Worm (Caenorhabditis elegans): ENCODE results near the gene R07A4.4.

Gene R07A4.4

DNA sequence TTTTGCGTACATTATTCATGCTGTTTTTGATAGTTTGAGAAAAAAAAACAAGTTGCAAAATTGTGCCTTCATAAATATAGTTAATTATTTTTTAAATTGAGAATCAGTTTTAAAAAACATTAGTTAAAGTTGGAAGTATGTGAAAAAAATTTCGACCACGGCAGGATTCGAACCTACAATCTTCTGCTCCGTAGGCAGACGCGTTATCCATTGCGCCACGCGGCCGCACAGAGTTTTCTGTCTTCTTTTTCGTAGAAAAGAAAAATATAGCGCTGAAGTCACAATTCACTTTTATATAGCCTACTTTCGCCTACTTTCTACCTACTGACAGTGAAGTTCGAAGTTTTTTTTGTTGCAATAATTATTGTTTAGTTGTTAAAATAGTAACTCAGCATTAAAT, 25.7 kb downstream of the R07A4.4 start (continued):
- TF ChIP-seq lim-7 (GFP tag; IDR thresholded peaks at IDR 0.05) (no peak), daf-8 (GFP tag; IDR thresholded peaks at IDR 0.05) (no peak), nhr-6 (tag; optimal IDR thresholded peaks at IDR 0.05) (no peak), F10B5.3 (tag; optimal IDR thresholded peaks at IDR 0.05) (no peak), spr-1 (tag; optimal IDR thresholded peaks at IDR 0.05) (no peak), ama-1 (optimal IDR thresholded peaks at IDR 0.05) (no peak), sdz-12 (GFP tag; optimal IDR thresholded peaks at IDR 0.05) (no peak), mdt-29 (GFP tag; IDR thresholded peaks at IDR 0.05) (no peak), lin-39 (tag; optimal IDR thresholded peaks at IDR 0.05) (no peak), jun-1 (tag; optimal IDR thresholded peaks at IDR 0.05) (no peak), dmd-8 (GFP tag; IDR thresholded peaks at IDR 0.05) (peak; percentile 77; the same call in 1 of the 2 replicates), lir-3 (tag; optimal IDR thresholded peaks at IDR 0.05) (peak; percentile 3), lin-38 (GFP tag; IDR thresholded peaks at IDR 0.05) (no peak), snpc-1.2 (GFP tag; IDR thresholded peaks at IDR 0.05) (no peak), ceh-32 (tag; optimal IDR thresholded peaks at IDR 0.05; ENCODE audit: poor library complexity) (no peak), nhr-77 (tag; optimal IDR thresholded peaks at IDR 0.05) (no peak), ctbp-1 (GFP tag; IDR thresholded peaks at IDR 0.05) (0 out of 2 replicates have a peak, but pooled peaks have one; percentile 34), unc-62 (GFP tag; optimal IDR thresholded peaks at IDR 0.05 in 1 of 2) (no peak), unc-62 (tag; optimal IDR thresholded peaks at IDR 0.05) (no peak), madf-9 (GFP tag; conservative IDR thresholded peaks at IDR 0.05) (peak; percentile 54; the same call in 1 of the 2 replicates), madf-5 (GFP tag; IDR thresholded peaks at IDR 0.05) (peak; percentile 29 to 53; a peak in 1 of 4 replicates), skn-1 (tag; optimal IDR thresholded peaks at IDR 0.05) (no peak), aha-1 (tag) (no peak), pqm-1 (tag; optimal IDR thresholded peaks at IDR 0.05) (no peak), lin-1 (GFP tag; IDR thresholded peaks at IDR 0.05) (no peak), php-3 (GFP tag; IDR thresholded peaks at IDR 0.05) (0 out of 2 replicates have a peak, but pooled peaks have one; percentile 13), T26A8.4 (GFP tag; IDR thresholded peaks at IDR 0.05) (no peak), aly-2 (tag; optimal IDR thresholded peaks at IDR 0.05) (no peak), T20F7.1 (GFP tag; optimal IDR thresholded peaks at IDR 0.05) (peak; percentile 28), attf-4 (tag; optimal IDR thresholded peaks at IDR 0.05) (no peak), hlh-30 (tag; optimal IDR thresholded peaks at IDR 0.05; ENCODE audit: insufficient read depth) (no peak), lin-29 (GFP tag; IDR thresholded peaks at IDR 0.05) (no peak), mep-1 (tag; optimal IDR thresholded peaks at IDR 0.05) (no peak), vab-7 (GFP tag; IDR thresholded peaks at IDR 0.05) (no peak), set-16 (GFP tag; IDR thresholded peaks at IDR 0.05) (no peak), F37D6.2 (tag; optimal IDR thresholded peaks at IDR 0.05) (no peak), gei-8 (GFP tag; optimal IDR thresholded peaks at IDR 0.05) (no peak), Y105C5A.15 (GFP tag; IDR thresholded peaks at IDR 0.05) (0 out of 2 replicates have a peak, but pooled peaks have one; percentile 69), mdl-1 (tag; optimal IDR thresholded peaks at IDR 0.05) (no peak), zip-2 (tag; optimal IDR thresholded peaks at IDR 0.05) (no peak), R02D3.7 (tag; optimal IDR thresholded peaks at IDR 0.05) (no peak), snpc-4 (tag; optimal IDR thresholded peaks at IDR 0.05) (no peak), ceh-44 (GFP tag; IDR thresholded peaks at IDR 0.05) (0 out of 2 replicates have a peak, but pooled peaks have one; percentile 37), daf-19 (GFP tag; conservative IDR thresholded peaks at IDR 0.05) (no peak), F44E2.7 (GFP tag; IDR thresholded peaks at IDR 0.05) (0 out of 2 replicates have a peak, but pooled peaks have one; percentile 44), nhr-48 (tag; optimal IDR thresholded peaks at IDR 0.05) (peak; percentile 28), daf-12 (tag; optimal IDR thresholded peaks at IDR 0.05) (no peak), ceh-20 (GFP tag; IDR thresholded peaks at IDR 0.05) (0 out of 2 replicates have a peak, but pooled peaks have one; percentile 21), saeg-2 (GFP tag; IDR thresholded peaks at IDR 0.05) (no peak), egl-43 (GFP tag; IDR thresholded peaks at IDR 0.05) (no peak), cey-2 (tag; optimal IDR thresholded peaks at IDR 0.05; ENCODE audit: borderline replicate concordance, insufficient read depth) (no peak), D1046.2 (GFP tag; IDR thresholded peaks at IDR 0.05) (no peak), spr-3 (GFP tag; optimal IDR thresholded peaks at IDR 0.05) (no peak)
